Fruit fly (Drosophila melanogaster): ENCODE data around the gene CG6686.

The CG6686 gene

DNA sequence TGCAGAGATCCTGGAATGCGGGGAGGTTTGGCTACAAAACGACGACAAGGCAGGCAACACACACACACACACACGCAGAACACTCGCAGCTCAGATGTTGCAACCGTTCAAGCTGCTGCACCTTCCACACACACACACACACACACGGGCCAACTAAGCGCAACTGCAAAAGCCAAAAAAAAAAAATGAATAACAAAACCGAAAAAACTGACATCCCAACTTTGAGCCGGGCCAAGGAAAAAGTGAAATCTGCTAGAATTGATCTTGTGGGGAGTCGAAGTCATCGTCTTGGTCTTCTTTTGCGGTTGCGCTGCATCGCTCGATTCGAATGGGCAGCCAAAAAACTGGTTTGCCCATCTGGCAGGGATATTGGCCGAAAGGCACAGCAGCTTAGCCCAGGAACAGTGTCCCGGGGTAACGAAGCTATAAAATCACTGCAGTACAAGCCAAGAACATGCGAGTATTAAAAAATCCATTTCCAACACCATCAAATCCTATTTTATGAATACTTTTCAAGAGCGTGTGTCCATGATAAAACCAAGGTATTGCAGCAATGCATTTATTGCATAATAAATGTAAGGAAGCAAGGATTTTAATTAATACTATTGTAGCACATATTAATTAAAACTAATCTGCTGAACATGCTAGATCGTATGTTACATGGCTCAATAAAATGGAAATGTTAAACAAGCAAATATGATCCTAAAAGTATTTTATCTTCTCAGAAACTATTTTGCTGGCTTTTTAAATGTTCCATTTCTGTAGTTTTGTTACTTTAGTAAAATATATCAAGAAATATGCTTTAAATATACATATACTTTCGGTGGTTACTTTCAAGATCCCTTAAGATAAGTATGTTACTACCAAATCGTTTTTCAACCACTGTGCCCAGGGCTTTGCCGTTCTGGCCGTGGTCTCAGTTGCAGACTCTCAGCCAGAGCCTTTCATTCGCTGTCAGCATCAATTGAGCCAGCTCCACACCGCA, 21.9 kb downstream of the CG6686 start:
- TF ChIP-seq Abd-B (GFP tag; optimal IDR thresholded peaks at IDR 0.05), result no peak
- peak; percentile 26 for TF ChIP-seq Sp1 (GFP tag; optimal IDR thresholded peaks at IDR 0.05)
- TF ChIP-seq foxo (GFP tag; optimal IDR thresholded peaks at IDR 0.05), result peak in 1 of 2 experiments; percentile 41
- peak; percentile 39 for TF ChIP-seq fru (GFP tag; optimal IDR thresholded peaks at IDR 0.05)
- TF ChIP-seq usp (GFP tag; optimal IDR thresholded peaks at IDR 0.05), result no peak
- TF ChIP-seq GATAd (GFP tag; optimal IDR thresholded peaks at IDR 0.05), result no peak
- TF ChIP-seq dmrt93B (GFP tag; optimal IDR thresholded peaks at IDR 0.05), result peak; percentile 12
- TF ChIP-seq Rel (GFP tag; optimal IDR thresholded peaks at IDR 0.05), result peak; percentile 61
- TF ChIP-seq Rel (tag; optimal IDR thresholded peaks at IDR 0.05), result no peak
- TF ChIP-seq Dfd (GFP tag; optimal IDR thresholded peaks at IDR 0.05), result no peak
- TF ChIP-seq Hr78 (GFP tag; optimal IDR thresholded peaks at IDR 0.05), result no peak
- TF ChIP-seq Vsx2 (GFP tag; optimal IDR thresholded peaks at IDR 0.05; ENCODE audit: partially characterized antibody), result peak; percentile 2
- no peak for TF ChIP-seq jim (GFP tag; optimal IDR thresholded peaks at IDR 0.05)
- TF ChIP-seq dsf (GFP tag; optimal IDR thresholded peaks at IDR 0.05; ENCODE audit: borderline replicate concordance), result no peak
- no peak for TF ChIP-seq h (GFP tag; optimal IDR thresholded peaks at IDR 0.05)
- TF ChIP-seq Hr83 (GFP tag; optimal IDR thresholded peaks at IDR 0.05; ENCODE audit: poor library complexity, severe bottlenecking), result no peak
- peak; percentile 89 for TF ChIP-seq CrebA (GFP tag; optimal IDR thresholded peaks at IDR 0.05; ENCODE audit: borderline replicate concordance)
- TF ChIP-seq Mio (GFP tag; optimal IDR thresholded peaks at IDR 0.05), result no peak
- TF ChIP-seq br (GFP tag; optimal IDR thresholded peaks at IDR 0.05), result no peak
- no peak for TF ChIP-seq brk (GFP tag; optimal IDR thresholded peaks at IDR 0.05)
- no peak for TF ChIP-seq rgr (GFP tag; optimal IDR thresholded peaks at IDR 0.05)
- TF ChIP-seq Dif (GFP tag; optimal IDR thresholded peaks at IDR 0.05; ENCODE audit: partially characterized antibody), result no peak
- no peak for TF ChIP-seq sage (GFP tag; optimal IDR thresholded peaks at IDR 0.05)
- no peak for TF ChIP-seq OdsH (GFP tag; optimal IDR thresholded peaks at IDR 0.05)
- TF ChIP-seq Myc (optimal IDR thresholded peaks at IDR 0.05), result no peak
- TF ChIP-seq Hnf4 (GFP tag; optimal IDR thresholded peaks at IDR 0.05), result no peak
- TF ChIP-seq pan (optimal IDR thresholded peaks at IDR 0.05), result no peak
- TF ChIP-seq ey (GFP tag; optimal IDR thresholded peaks at IDR 0.05), result no peak
- no peak for TF ChIP-seq N (GFP tag; optimal IDR thresholded peaks at IDR 0.05)
- no peak for TF ChIP-seq CG9705 (GFP tag; optimal IDR thresholded peaks at IDR 0.05)
- no peak for TF ChIP-seq dl (GFP tag; optimal IDR thresholded peaks at IDR 0.05; ENCODE audit: insufficient read depth in 1 of 2, partially characterized antibody in 2 of 2)
- TF ChIP-seq lola (GFP tag; optimal IDR thresholded peaks at IDR 0.05), result no peak
- no peak for TF ChIP-seq CG32264 (GFP tag; optimal IDR thresholded peaks at IDR 0.05)
- no peak for TF ChIP-seq sv (GFP tag; optimal IDR thresholded peaks at IDR 0.05)
- TF ChIP-seq woc (GFP tag; optimal IDR thresholded peaks at IDR 0.05), result peak; percentile 48
- TF ChIP-seq Jra (GFP tag; optimal IDR thresholded peaks at IDR 0.05), result no peak
- TF ChIP-seq HLH106 (tag; optimal IDR thresholded peaks at IDR 0.05), result peak; percentile 41
- no peak for TF ChIP-seq tai (GFP tag; optimal IDR thresholded peaks at IDR 0.05)
- peak; percentile 48 for TF ChIP-seq psq (GFP tag; optimal IDR thresholded peaks at IDR 0.05)
